Fruit fly (Drosophila melanogaster) whole organism, adult: ENCODE results near the gene Cox17.

Experiments used
- CG11617 ChIP-seq: fragments of 200-800 bp; sonication (Bioruptor generic); optimal IDR thresholded peaks from 2 replicates; lab custom pipeline; 2017; ENCODE audit warnings: mild to moderate bottlenecking, missing biosample characterization, missing genetic modification reagents, missing genetic modification characterization
- CG12768 ChIP-seq: fragments of 200-800 bp; sonication (Bioruptor generic); optimal IDR thresholded peaks from 2 replicates; lab custom pipeline; 2017; ENCODE audit warnings: missing biosample characterization, missing genetic modification characterization, mild to moderate bottlenecking, moderate library complexity, missing genetic modification reagents
- CG14711 ChIP-seq: fragments of 200-800 bp; sonication (Bioruptor generic); optimal IDR thresholded peaks from 2 replicates; lab custom pipeline; 2018; ENCODE audit warnings: missing biosample characterization, mild to moderate bottlenecking, missing genetic modification characterization, moderate library complexity
- CG1620 ChIP-seq: fragments of 200-800 bp; sonication (Bioruptor generic); optimal IDR thresholded peaks from 2 replicates; lab custom pipeline; 2016; ENCODE audit warnings: missing biosample characterization, missing genetic modification characterization
- CG33017 ChIP-seq: fragments of 200-800 bp; sonication (Bioruptor generic); optimal IDR thresholded peaks from 2 replicates; lab custom pipeline; 2018; ENCODE audit warnings: missing biosample characterization, mild to moderate bottlenecking, missing genetic modification characterization, moderate library complexity
- CG5204 ChIP-seq: fragments of 200-800 bp; sonication (Bioruptor generic); optimal IDR thresholded peaks from 2 replicates; lab custom pipeline; 2016; ENCODE audit warnings: missing biosample characterization, missing genetic modification characterization
- CG7045 ChIP-seq: fragments of 200-800 bp; sonication (Bioruptor generic); optimal IDR thresholded peaks from 2 replicates; lab custom pipeline; 2017; ENCODE audit warnings: missing biosample characterization, mild to moderate bottlenecking, missing genetic modification characterization
- CG7101 ChIP-seq: fragments of 200-800 bp; sonication (Bioruptor generic); optimal IDR thresholded peaks from 2 replicates; lab custom pipeline; 2018; ENCODE audit warnings: missing biosample characterization, mild to moderate bottlenecking, missing genetic modification characterization, moderate library complexity
- Clk ChIP-seq: fragments of 200-800 bp; sonication (Bioruptor generic); optimal IDR thresholded peaks from 2 replicates; lab custom pipeline; 2017; ENCODE audit warnings: missing biosample characterization, missing genetic modification characterization
- Crg-1 ChIP-seq: fragments of 200-800 bp; sonication (Bioruptor generic); optimal IDR thresholded peaks from 2 replicates; lab custom pipeline; 2016; ENCODE audit warnings: missing biosample characterization, missing genetic modification characterization
- Hr96 ChIP-seq: fragments of 200-800 bp; sonication (Bioruptor generic); optimal IDR thresholded peaks from 2 replicates; lab custom pipeline; 2016; ENCODE audit warnings: missing biosample characterization, missing genetic modification characterization
- Mnt ChIP-seq: fragments of 200-800 bp; sonication (Bioruptor generic); optimal IDR thresholded peaks from 2 replicates; lab custom pipeline; 2016; ENCODE audit warnings: missing biosample characterization, mild to moderate bottlenecking, missing genetic modification characterization
- bab1 ChIP-seq: fragments of 200-800 bp; sonication (Bioruptor generic); optimal IDR thresholded peaks from 3 replicates; lab custom pipeline; 2019; ENCODE audit warnings: missing biosample characterization, mild to moderate bottlenecking, missing genetic modification characterization, moderate library complexity
- cic ChIP-seq: fragments of 200-800 bp; sonication (Bioruptor generic); optimal IDR thresholded peaks from 2 replicates; lab custom pipeline; 2017; ENCODE audit warnings: missing biosample characterization, mild to moderate bottlenecking, missing genetic modification characterization, moderate library complexity
- cnc ChIP-seq, 2 experiments: fragments of >200 bp; optimal IDR thresholded peaks; 2 replicates each; lab custom pipeline; 2017
- kay ChIP-seq: fragments of 200-800 bp; sonication (Bioruptor generic); peaks from one replicate; lab custom pipeline; 2016; ENCODE audit warnings: missing biosample characterization, missing genetic modification characterization, borderline replicate concordance
- ovo ChIP-seq: fragments of 200-800 bp; sonication (Bioruptor generic); optimal IDR thresholded peaks from 2 replicates; lab custom pipeline; 2016; ENCODE audit warnings: missing biosample characterization, missing genetic modification characterization
- pad ChIP-seq: fragments of 200-800 bp; sonication (Bioruptor generic); optimal IDR thresholded peaks from 3 replicates; lab custom pipeline; 2017; ENCODE audit warnings: missing biosample characterization, missing genetic modification characterization, mild to moderate bottlenecking, moderate library complexity, missing genetic modification reagents
- tj ChIP-seq: fragments of 200-800 bp; sonication (Bioruptor generic); optimal IDR thresholded peaks from 3 replicates; lab custom pipeline; 2017; ENCODE audit warnings: missing biosample characterization, mild to moderate bottlenecking, missing genetic modification characterization, moderate library complexity
- toe ChIP-seq: fragments of 200-800 bp; sonication (Bioruptor generic); optimal IDR thresholded peaks from 2 replicates; lab custom pipeline; 2016; ENCODE audit warnings: missing biosample characterization, missing genetic modification characterization

The Cox17 gene

DNA sequence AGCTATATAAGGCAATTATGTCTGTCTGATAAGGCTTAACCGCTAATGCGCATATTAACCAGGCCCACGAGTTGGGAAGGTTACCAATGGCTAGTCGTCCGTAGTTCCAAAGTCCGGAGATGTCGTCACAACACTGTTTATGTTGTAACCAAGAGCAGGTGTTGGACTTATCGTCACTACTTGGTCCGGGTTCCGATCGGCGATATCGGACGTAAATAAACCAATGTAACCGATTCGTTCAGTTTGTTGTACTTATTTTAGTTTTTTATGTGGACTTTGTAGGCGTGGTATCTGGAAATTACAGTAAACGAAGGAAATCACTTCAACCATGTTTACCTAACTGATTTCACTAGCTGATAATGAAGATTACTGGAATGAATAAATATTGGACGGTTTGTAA, 6.1 kb downstream of the Cox17 start:
- TF ChIP-seq cic (GFP tag; lab: Kevin White, UChicago), result peak; percentile 79
- peak; percentile 73 for TF ChIP-seq kay (GFP tag; lab: Kevin White, UChicago)
- TF ChIP-seq CG7045 (GFP tag; lab: Kevin White, UChicago), result no peak
- TF ChIP-seq CG7101 (tag; lab: Kevin White, UChicago), result peak; percentile 28
- TF ChIP-seq pad (GFP tag; lab: Kevin White, UChicago), result no peak
- no peak for TF ChIP-seq CG12768 (GFP tag; lab: Kevin White, UChicago)
- no peak for TF ChIP-seq CG5204 (GFP tag; lab: Kevin White, UChicago)
- TF ChIP-seq CG14711 (tag; lab: Kevin White, UChicago), result peak; percentile 14
- no peak for TF ChIP-seq CG1620 (GFP tag; lab: Kevin White, UChicago)
- peak; percentile 88 for TF ChIP-seq ovo
- TF ChIP-seq tj (GFP tag; lab: Kevin White, UChicago), result no peak
- TF ChIP-seq CG11617, result no peak
- TF ChIP-seq Hr96, result peak; percentile 8
- peak; percentile 56 for TF ChIP-seq Crg-1 (GFP tag; lab: Kevin White, UChicago)
- TF ChIP-seq Mnt (GFP tag; lab: Kevin White, UChicago), result no peak
- no peak for TF ChIP-seq toe (GFP tag; lab: Kevin White, UChicago)
- TF ChIP-seq Clk (GFP tag; lab: Kevin White, UChicago), result no peak
- no peak for TF ChIP-seq bab1 (GFP tag; lab: Kevin White, UChicago)
- no peak for TF ChIP-seq CG33017 (tag; lab: Kevin White, UChicago)
- no peak for TF ChIP-seq cnc (optimal IDR thresholded peaks at IDR 0.05; lab: Kevin White, UChicago)

DNA sequence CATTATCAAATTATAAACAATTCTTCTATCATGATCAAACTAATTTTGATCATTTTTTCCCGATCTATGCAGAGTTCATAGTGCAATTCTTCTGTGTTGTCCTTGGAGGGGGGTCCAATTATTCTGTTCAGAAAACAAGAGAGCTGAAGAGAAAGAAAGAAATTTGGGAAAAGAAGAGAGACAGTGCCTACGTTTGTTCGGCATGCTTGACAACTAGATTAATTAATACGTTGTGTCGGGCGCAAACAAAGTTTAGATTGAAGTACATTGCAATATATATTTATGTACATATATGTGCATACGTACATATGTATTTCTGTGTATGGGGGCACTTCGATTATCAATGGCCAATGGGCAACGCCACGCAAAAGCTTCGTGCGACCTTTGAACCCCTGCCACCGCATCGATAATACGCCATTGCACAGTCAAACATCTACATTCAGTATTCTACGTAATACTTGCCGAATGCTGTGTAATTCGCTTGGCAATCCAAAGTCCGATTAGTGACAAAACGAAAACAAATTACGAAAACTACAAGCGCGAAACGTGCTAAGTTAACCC, 6.8 kb downstream of the Cox17 start:
- TF ChIP-seq Mnt (GFP tag; lab: Kevin White, UChicago) (peak; percentile 3), Hr96 (peak; percentile 40), toe (GFP tag; lab: Kevin White, UChicago) (no peak), CG12768 (GFP tag; lab: Kevin White, UChicago) (peak; percentile 48), cic (GFP tag; lab: Kevin White, UChicago) (peak; percentile 40), Clk (GFP tag; lab: Kevin White, UChicago) (no peak), tj (GFP tag; lab: Kevin White, UChicago) (peak; percentile 45)

DNA sequence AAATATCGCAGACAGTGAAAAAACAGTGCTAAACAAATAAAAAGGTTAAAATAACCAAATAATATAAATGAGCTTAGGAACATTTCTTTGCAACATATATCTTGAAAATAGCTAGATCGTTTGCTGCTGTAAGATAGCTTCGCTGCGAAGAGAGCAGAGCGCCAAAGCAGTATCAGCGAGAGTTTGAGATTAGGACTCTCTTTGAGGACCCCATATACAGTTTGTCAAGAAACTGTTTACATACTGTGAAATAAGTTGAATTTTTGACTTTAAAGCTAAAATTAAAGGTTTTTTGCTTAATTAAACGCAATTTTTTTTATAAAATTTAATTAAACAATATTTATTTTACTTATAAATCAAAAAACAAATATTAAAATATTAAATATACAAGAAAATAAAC, 7.9 kb downstream of the Cox17 start:
- TF ChIP-seq CG12768 (GFP tag; lab: Kevin White, UChicago) (no peak), CG1620 (GFP tag; lab: Kevin White, UChicago) (no peak), tj (GFP tag; lab: Kevin White, UChicago) (no peak), pad (GFP tag; lab: Kevin White, UChicago) (no peak), Clk (GFP tag; lab: Kevin White, UChicago) (no peak), toe (GFP tag; lab: Kevin White, UChicago) (no peak), CG33017 (tag; lab: Kevin White, UChicago) (no peak), CG7045 (GFP tag; lab: Kevin White, UChicago) (no peak), cic (GFP tag; lab: Kevin White, UChicago) (no peak), Crg-1 (GFP tag; lab: Kevin White, UChicago) (no peak), kay (GFP tag; lab: Kevin White, UChicago) (no peak), bab1 (GFP tag; lab: Kevin White, UChicago) (no peak), CG7101 (tag; lab: Kevin White, UChicago) (no peak), CG11617 (no peak), Hr96 (no peak), ovo (no peak), cnc (optimal IDR thresholded peaks at IDR 0.05; lab: Kevin White, UChicago) (no peak), CG5204 (GFP tag; lab: Kevin White, UChicago) (no peak), CG14711 (tag; lab: Kevin White, UChicago) (no peak)

DNA sequence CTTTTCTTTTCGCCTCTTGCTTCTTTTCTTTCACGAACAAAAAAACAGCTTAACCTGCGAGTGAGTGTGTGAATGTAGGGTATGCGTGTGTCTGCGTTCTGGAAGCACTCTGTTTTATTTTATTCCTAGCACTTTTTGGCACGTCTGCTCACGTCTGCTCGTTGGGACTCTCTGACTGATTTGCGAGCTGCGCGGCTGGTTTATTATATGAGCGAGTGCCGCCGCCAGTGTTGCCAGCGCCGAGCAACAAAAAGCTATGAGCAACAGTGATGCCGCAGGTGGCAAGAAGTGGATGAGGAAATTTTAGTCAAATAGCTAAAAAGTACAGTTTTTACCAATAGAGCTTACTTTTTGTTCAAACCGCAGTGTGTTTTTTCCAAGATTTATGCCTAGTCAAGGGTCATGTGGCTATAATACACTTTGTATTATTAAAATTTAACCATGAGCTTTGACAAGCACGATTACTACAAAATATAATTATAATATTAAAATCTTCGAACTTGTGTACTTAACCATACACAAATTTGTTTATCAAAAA, 8.4 kb downstream of the Cox17 start, which contains the start of gene Lsd-2:
Gene Lsd-2, minus strand, starts transcription at position 183 of the 538 bp plus-strand sequence.
- peak; percentile 79 for TF ChIP-seq CG1620 (GFP tag; lab: Kevin White, UChicago)
- TF ChIP-seq tj (GFP tag; lab: Kevin White, UChicago), result no peak
- TF ChIP-seq CG14711 (tag; lab: Kevin White, UChicago), result peak; percentile 66
- TF ChIP-seq CG11617, result peak; percentile 56
- peak; percentile 29 for TF ChIP-seq toe (GFP tag; lab: Kevin White, UChicago)
- TF ChIP-seq Hr96, result peak; percentile 55
- TF ChIP-seq CG7045 (GFP tag; lab: Kevin White, UChicago), result no peak
- TF ChIP-seq CG12768 (GFP tag; lab: Kevin White, UChicago), result peak; percentile 15
- TF ChIP-seq CG33017 (tag; lab: Kevin White, UChicago), result no peak
- peak; percentile 33 for TF ChIP-seq CG7101 (tag; lab: Kevin White, UChicago)
- peak; percentile 44 for TF ChIP-seq CG5204 (GFP tag; lab: Kevin White, UChicago)
- TF ChIP-seq kay (GFP tag; lab: Kevin White, UChicago), result peak; percentile 78
- TF ChIP-seq Mnt (GFP tag; lab: Kevin White, UChicago), result peak; percentile 79
- peak; percentile 69 for TF ChIP-seq bab1 (GFP tag; lab: Kevin White, UChicago)
- peak; percentile 10 for TF ChIP-seq Crg-1 (GFP tag; lab: Kevin White, UChicago)
- TF ChIP-seq Clk (GFP tag; lab: Kevin White, UChicago), result no peak
- TF ChIP-seq cic (GFP tag; lab: Kevin White, UChicago), result no peak

DNA sequence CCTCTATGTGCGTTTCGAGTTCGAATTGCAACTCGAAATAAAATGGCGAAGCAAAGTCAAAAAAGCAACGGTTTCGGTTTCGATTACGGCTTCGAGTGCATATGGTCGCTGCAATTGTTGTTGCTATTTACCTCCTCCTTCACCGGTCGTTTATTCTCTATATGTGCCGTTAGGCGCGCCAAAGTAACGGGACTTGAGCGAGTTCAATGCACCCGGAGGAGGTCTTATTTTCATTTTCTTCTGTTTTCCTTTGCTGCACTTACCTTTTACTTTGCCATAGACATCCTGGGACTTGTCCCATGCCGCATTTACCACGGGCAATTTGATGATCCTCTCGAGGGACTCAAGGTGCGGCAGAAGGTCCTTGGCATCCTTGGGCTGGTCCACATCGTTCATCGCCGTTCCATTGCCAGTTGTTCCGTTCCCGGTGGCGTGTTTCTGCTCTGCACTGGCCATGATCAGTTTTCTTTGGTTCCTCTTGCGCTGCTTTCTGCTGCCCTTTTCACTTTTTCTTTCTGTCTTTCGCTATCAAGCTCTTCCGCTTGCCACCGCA, 8.9 kb downstream of the Cox17 start:
- TF ChIP-seq bab1 (GFP tag; lab: Kevin White, UChicago) (peak; percentile 69), CG11617 (no peak), Mnt (GFP tag; lab: Kevin White, UChicago) (no peak), ovo (peak; percentile 100), CG1620 (GFP tag; lab: Kevin White, UChicago) (no peak), CG5204 (GFP tag; lab: Kevin White, UChicago) (no peak), Hr96 (no peak), CG14711 (tag; lab: Kevin White, UChicago) (no peak), CG7045 (GFP tag; lab: Kevin White, UChicago) (no peak), cnc (optimal IDR thresholded peaks at IDR 0.05; lab: Kevin White, UChicago) (no peak), Clk (GFP tag; lab: Kevin White, UChicago) (no peak), tj (GFP tag; lab: Kevin White, UChicago) (peak; percentile 96), toe (GFP tag; lab: Kevin White, UChicago) (no peak), cic (GFP tag; lab: Kevin White, UChicago) (no peak), Crg-1 (GFP tag; lab: Kevin White, UChicago) (no peak), CG33017 (tag; lab: Kevin White, UChicago) (no peak), pad (GFP tag; lab: Kevin White, UChicago) (peak; percentile 89)
